Worm (Caenorhabditis elegans): ENCODE results near the gene ncx-5.
A peak's percentile ranks its signal among the peaks of the same experiment; 100 is the strongest.

Gene ncx-5

ce11 chrV:10536808-10537207 is 46.9 kb upstream of the ncx-5 start (continued):
- peak; percentile 89 for TF ChIP-seq hmg-1.1 (GFP tag; IDR thresholded peaks at IDR 0.05)
- TF ChIP-seq lim-7 (GFP tag; IDR thresholded peaks at IDR 0.05) = no peak
- no peak for TF ChIP-seq nhr-111 (GFP tag; optimal IDR thresholded peaks at IDR 0.05)
- no peak for TF ChIP-seq Y48G9A.11 (GFP tag; IDR thresholded peaks at IDR 0.05)
- TF ChIP-seq tag-97 (GFP tag; IDR thresholded peaks at IDR 0.05) = no peak
- peak; percentile 12 for TF ChIP-seq nhr-25 (tag; optimal IDR thresholded peaks at IDR 0.05; ENCODE audit: borderline replicate concordance, insufficient read depth)
- no peak for TF ChIP-seq nhr-237 (tag; optimal IDR thresholded peaks at IDR 0.05)
- TF ChIP-seq ztf-11 (tag; optimal IDR thresholded peaks at IDR 0.05) = no peak
- TF ChIP-seq lin-38 (GFP tag; IDR thresholded peaks at IDR 0.05) = no peak; the same call in 1 of the 2 replicates
- TF ChIP-seq Y75B8A.6 (GFP tag; IDR thresholded peaks at IDR 0.05) = no peak
- peak; percentile 75 to 93 for TF ChIP-seq lsy-2 (tag; optimal IDR thresholded peaks at IDR 0.05)
- TF ChIP-seq lin-39 (tag; optimal IDR thresholded peaks at IDR 0.05) = no peak
- no peak for TF ChIP-seq daf-12 (tag; optimal IDR thresholded peaks at IDR 0.05)
- TF ChIP-seq mdt-29 (GFP tag; IDR thresholded peaks at IDR 0.05) = no peak
- peak; percentile 85 for TF ChIP-seq ztf-7 (tag; optimal IDR thresholded peaks at IDR 0.05)
- TF ChIP-seq F10B5.3 (tag; optimal IDR thresholded peaks at IDR 0.05) = peak; percentile 66
- no peak for TF ChIP-seq ceh-62 (tag; optimal IDR thresholded peaks at IDR 0.05)
- TF ChIP-seq vab-7 (GFP tag; IDR thresholded peaks at IDR 0.05) = peak; percentile 37; the same call in 1 of the 2 replicates
- no peak for TF ChIP-seq madf-5 (GFP tag; IDR thresholded peaks at IDR 0.05)
- peak; percentile 96 for TF ChIP-seq dpl-1 (GFP tag; optimal IDR thresholded peaks at IDR 0.05)
- no peak for TF ChIP-seq skn-1 (tag; optimal IDR thresholded peaks at IDR 0.05)
- TF ChIP-seq ceh-28 (tag; optimal IDR thresholded peaks at IDR 0.05) = peak; percentile 44
- TF ChIP-seq ama-1 (optimal IDR thresholded peaks at IDR 0.05) = peak; percentile 83
- no peak for TF ChIP-seq snpc-1.2 (GFP tag; IDR thresholded peaks at IDR 0.05)
- no peak for TF ChIP-seq sdz-12 (GFP tag; optimal IDR thresholded peaks at IDR 0.05)
- TF ChIP-seq ceh-44 (GFP tag; IDR thresholded peaks at IDR 0.05) = no peak
- peak; percentile 59 for TF ChIP-seq spr-1 (tag; optimal IDR thresholded peaks at IDR 0.05)
- TF ChIP-seq lin-1 (GFP tag; IDR thresholded peaks at IDR 0.05) = 0 out of 2 replicates have a peak, but pooled peaks have one; percentile 29
- no peak for TF ChIP-seq ZK337.2 (GFP tag; IDR thresholded peaks at IDR 0.05)
- TF ChIP-seq duxl-1 (tag; optimal IDR thresholded peaks at IDR 0.05; ENCODE audit: poor library complexity) = peak; percentile 82
- TF ChIP-seq daf-16 (GFP tag; optimal IDR thresholded peaks at IDR 0.05) = peak in 1 of 2 experiments; percentile 71
- TF ChIP-seq daf-16 (tag; optimal IDR thresholded peaks at IDR 0.05) = peak; percentile 66
- TF ChIP-seq mdl-1 (tag; optimal IDR thresholded peaks at IDR 0.05) = peak in 1 of 2 experiments; percentile 90
- no peak for TF ChIP-seq Y5F2A.4 (GFP tag; optimal IDR thresholded peaks at IDR 0.05)
- TF ChIP-seq nhr-42 (GFP tag; IDR thresholded peaks at IDR 0.05) = peak; percentile 71; the same call in 1 of the 2 replicates
- TF ChIP-seq fkh-10 (GFP tag; optimal IDR thresholded peaks at IDR 0.05) = peak; percentile 98
- no peak for TF ChIP-seq zip-11 (GFP tag; IDR thresholded peaks at IDR 0.05)
- peak; percentile 8 for TF ChIP-seq lin-15B (tag; optimal IDR thresholded peaks at IDR 0.05)
- TF ChIP-seq hlh-30 (tag; optimal IDR thresholded peaks at IDR 0.05; ENCODE audit: insufficient read depth) = peak; percentile 87
- 0 out of 2 replicates have a peak, but pooled peaks have one; percentile 55 for TF ChIP-seq lin-29 (GFP tag; IDR thresholded peaks at IDR 0.05)
- TF ChIP-seq nhr-41 (GFP tag; IDR thresholded peaks at IDR 0.05) = no peak
- TF ChIP-seq dve-1 (tag; optimal IDR thresholded peaks at IDR 0.05; ENCODE audit: insufficient read depth) = peak; percentile 92
- TF ChIP-seq nhr-11 (tag; optimal IDR thresholded peaks at IDR 0.05) = peak; percentile 94
- TF ChIP-seq snpc-4 (tag; optimal IDR thresholded peaks at IDR 0.05) = peak; percentile 38
- TF ChIP-seq nhr-77 (tag; optimal IDR thresholded peaks at IDR 0.05) = peak; percentile 77
- TF ChIP-seq gei-8 (GFP tag; optimal IDR thresholded peaks at IDR 0.05) = no peak
- no peak for TF ChIP-seq attf-4 (tag; optimal IDR thresholded peaks at IDR 0.05)
- peak; percentile 55 for TF ChIP-seq nhr-6 (tag; optimal IDR thresholded peaks at IDR 0.05)
- TF ChIP-seq egl-27 (tag; optimal IDR thresholded peaks at IDR 0.05) = no peak
- TF ChIP-seq F49E8.2 (tag; optimal IDR thresholded peaks at IDR 0.05; ENCODE audit: borderline replicate concordance) = no peak
- TF ChIP-seq nhr-48 (tag; optimal IDR thresholded peaks at IDR 0.05) = peak; percentile 83
- TF ChIP-seq daf-8 (GFP tag; IDR thresholded peaks at IDR 0.05) = no peak

Measured in whole organism, L4 larva.